Fruit fly (Drosophila melanogaster) whole organism, prepupa: ENCODE data around the gene Rab19.

Experiments used
- Blimp-1 ChIP-seq: fragments of 200-800 bp; sonication (Bioruptor generic); optimal IDR thresholded peaks from 3 replicates; lab custom pipeline; 2017; ENCODE audit warnings: missing biosample characterization, missing genetic modification characterization, mild to moderate bottlenecking, moderate library complexity, missing genetic modification reagents
- CG10631 ChIP-seq: fragments of 200-800 bp; sonication (Bioruptor generic); optimal IDR thresholded peaks from 2 replicates; lab custom pipeline; 2016; ENCODE audit warnings: missing biosample characterization, missing genetic modification characterization
- CG10669 ChIP-seq: fragments of 200-800 bp; sonication (Bioruptor generic); optimal IDR thresholded peaks from 3 replicates; lab custom pipeline; 2018; ENCODE audit warnings: missing biosample characterization, mild to moderate bottlenecking, missing genetic modification characterization, moderate library complexity
- CG11294 ChIP-seq: fragments of 200-800 bp; sonication (Bioruptor generic); IDR thresholded peaks from 2 replicates; pipeline ENCODE4 v1.3.6; 2022; ENCODE audit warnings: missing biosample characterization, missing genetic modification characterization
- CG11762 ChIP-seq: fragments of 200-800 bp; sonication (Bioruptor generic); optimal IDR thresholded peaks from 3 replicates; lab custom pipeline; 2016; ENCODE audit warnings: missing biosample characterization, missing genetic modification characterization; ENCODE audit not compliant: insufficient read depth
- CG11902 ChIP-seq: fragments of 200-800 bp; sonication (Bioruptor generic); optimal IDR thresholded peaks from 3 replicates; lab custom pipeline; 2016; ENCODE audit warnings: missing biosample characterization, missing genetic modification characterization
- CG15336 ChIP-seq: fragments of 200-800 bp; sonication (Bioruptor generic); IDR thresholded peaks from 2 replicates; pipeline ENCODE4 v1.3.6; 2022; ENCODE audit warnings: missing biosample characterization, missing genetic modification characterization
- CG16779 ChIP-seq: fragments of 200-800 bp; sonication (Bioruptor generic); optimal IDR thresholded peaks from 3 replicates; lab custom pipeline; 2017; ENCODE audit warnings: missing biosample characterization, mild to moderate bottlenecking, missing genetic modification characterization
- CG31627 ChIP-seq: fragments of 200-800 bp; sonication (Bioruptor generic); optimal IDR thresholded peaks from 3 replicates; lab custom pipeline; 2016; ENCODE audit warnings: missing biosample characterization, missing genetic modification characterization
- CG32006 ChIP-seq: fragments of 200-800 bp; sonication (Bioruptor generic); optimal IDR thresholded peaks from 3 replicates; lab custom pipeline; 2017; ENCODE audit warnings: missing biosample characterization, mild to moderate bottlenecking, missing genetic modification characterization
- CG34406 ChIP-seq: fragments of 200-800 bp; sonication (Bioruptor generic); optimal IDR thresholded peaks from 3 replicates; lab custom pipeline; 2016; ENCODE audit warnings: missing biosample characterization, missing genetic modification characterization
- CG4318 ChIP-seq: fragments of 200-800 bp; sonication (Bioruptor generic); optimal IDR thresholded peaks from 3 replicates; lab custom pipeline; 2017; ENCODE audit warnings: missing biosample characterization, mild to moderate bottlenecking, missing genetic modification characterization
- CG6163 ChIP-seq: fragments of 200-800 bp; sonication (Bioruptor generic); IDR thresholded peaks from 3 replicates; pipeline ENCODE4 v1.3.6; 2022; ENCODE audit warnings: missing biosample characterization, missing genetic modification characterization
- CG6276 ChIP-seq: fragments of 200-800 bp; sonication (Bioruptor generic); optimal IDR thresholded peaks from 2 replicates; lab custom pipeline; 2017; ENCODE audit warnings: missing biosample characterization, mild to moderate bottlenecking, missing genetic modification characterization
- CG6854 ChIP-seq: fragments of 200-800 bp; sonication (Bioruptor generic); optimal IDR thresholded peaks from 2 replicates; lab custom pipeline; 2017; ENCODE audit warnings: missing biosample characterization, mild to moderate bottlenecking, missing genetic modification characterization
- CG7368 ChIP-seq: fragments of 200-800 bp; sonication (Bioruptor generic); optimal IDR thresholded peaks from 3 replicates; lab custom pipeline; 2016; ENCODE audit warnings: missing biosample characterization, missing genetic modification characterization
- CG8119 ChIP-seq: fragments of 200-800 bp; sonication (Bioruptor generic); IDR thresholded peaks from 3 replicates; pipeline ENCODE4 v1.3.6; 2022; ENCODE audit warnings: missing biosample characterization, missing genetic modification characterization
- CG8319 ChIP-seq: fragments of 200-800 bp; sonication (Bioruptor generic); optimal IDR thresholded peaks from 3 replicates; lab custom pipeline; 2016; ENCODE audit warnings: missing biosample characterization, missing genetic modification characterization
- CG8632 ChIP-seq: fragments of 200-800 bp; sonication (Bioruptor generic); optimal IDR thresholded peaks from 3 replicates; lab custom pipeline; 2016; ENCODE audit warnings: missing biosample characterization, missing genetic modification characterization
- Eip75B ChIP-seq: fragments of 200-800 bp; sonication (Bioruptor generic); optimal IDR thresholded peaks from 3 replicates; lab custom pipeline; 2016; ENCODE audit warnings: missing biosample characterization, missing genetic modification characterization
- Eip78C ChIP-seq: fragments of 200-800 bp; sonication (Bioruptor generic); peaks from one replicate; lab custom pipeline; 2016; ENCODE audit warnings: missing biosample characterization, missing genetic modification characterization
- Eip93F ChIP-seq: fragments of 200-800 bp; sonication (Bioruptor generic); optimal IDR thresholded peaks from 2 replicates; lab custom pipeline; 2016; ENCODE audit warnings: missing biosample characterization, mild to moderate bottlenecking, missing genetic modification characterization
- Ets21C ChIP-seq: fragments of 200-800 bp; sonication (Bioruptor generic); optimal IDR thresholded peaks from 3 replicates; lab custom pipeline; 2016; ENCODE audit warnings: missing biosample characterization, missing genetic modification characterization
- Gug ChIP-seq: fragments of 200-800 bp; sonication (Bioruptor generic); IDR thresholded peaks from 2 replicates; pipeline ENCODE4 v1.3.6; 2022; ENCODE audit warnings: missing biosample characterization, missing genetic modification characterization
- Hr38 ChIP-seq: sonication (Bioruptor generic); optimal IDR thresholded peaks from 2 replicates; lab custom pipeline; 2016; ENCODE audit warnings: missing biosample characterization, missing genetic modification characterization
- Hr39 ChIP-seq: fragments of 200-800 bp; sonication (Bioruptor generic); optimal IDR thresholded peaks from 2 replicates; lab custom pipeline; 2016; ENCODE audit warnings: missing biosample characterization, missing genetic modification characterization
- Hr4 ChIP-seq: fragments of 200-800 bp; sonication (Bioruptor generic); optimal IDR thresholded peaks from 3 replicates; lab custom pipeline; 2016; ENCODE audit warnings: missing biosample characterization, missing genetic modification characterization
- Lpt ChIP-seq: fragments of 200-800 bp; sonication (Bioruptor generic); optimal IDR thresholded peaks from 3 replicates; lab custom pipeline; 2016; ENCODE audit warnings: missing biosample characterization, missing genetic modification characterization
- OdsH ChIP-seq: fragments of 200-800 bp; sonication (Bioruptor generic); optimal IDR thresholded peaks from 3 replicates; lab custom pipeline; 2016; ENCODE audit warnings: missing biosample characterization, missing genetic modification characterization
- Sox102F ChIP-seq: fragments of 200-800 bp; sonication (Bioruptor generic); optimal IDR thresholded peaks from 2 replicates; lab custom pipeline; 2016; ENCODE audit warnings: missing biosample characterization, mild to moderate bottlenecking, missing genetic modification characterization
- Sox14 ChIP-seq: fragments of 200-800 bp; sonication (Bioruptor generic); optimal IDR thresholded peaks from 3 replicates; lab custom pipeline; 2016; ENCODE audit warnings: missing biosample characterization, missing genetic modification characterization
- Sox15 ChIP-seq: fragments of 200-800 bp; sonication (Bioruptor generic); optimal IDR thresholded peaks from 3 replicates; lab custom pipeline; 2016; ENCODE audit warnings: missing biosample characterization, missing genetic modification characterization
- achi ChIP-seq: fragments of 200-800 bp; sonication (Bioruptor generic); optimal IDR thresholded peaks from 3 replicates; lab custom pipeline; 2016; ENCODE audit warnings: missing biosample characterization, missing genetic modification characterization
- acj6 ChIP-seq: fragments of 200-800 bp; sonication (Bioruptor generic); optimal IDR thresholded peaks from 3 replicates; lab custom pipeline; 2016; ENCODE audit warnings: missing biosample characterization, missing genetic modification characterization
- cyc ChIP-seq: fragments of 200-800 bp; sonication (Bioruptor generic); optimal IDR thresholded peaks from 3 replicates; lab custom pipeline; 2016; ENCODE audit warnings: missing biosample characterization, missing genetic modification characterization
- dac ChIP-seq: fragments of 200-800 bp; sonication (Bioruptor generic); optimal IDR thresholded peaks from 2 replicates; lab custom pipeline; 2017; ENCODE audit warnings: missing biosample characterization, mild to moderate bottlenecking, missing genetic modification characterization
- dsx ChIP-seq: fragments of 200-800 bp; optimal IDR thresholded peaks from 3 replicates; lab custom pipeline; 2019; ENCODE audit warnings: missing biosample characterization, mild to moderate bottlenecking, missing genetic modification characterization, moderate library complexity; ENCODE audit not compliant: poor library complexity, severe bottlenecking
- eg ChIP-seq: fragments of 200-800 bp; sonication (Bioruptor generic); IDR thresholded peaks from 3 replicates; pipeline ENCODE4 v1.3.6; 2022; ENCODE audit warnings: missing biosample characterization, missing genetic modification characterization
- esn ChIP-seq: fragments of 200-800 bp; sonication (Bioruptor generic); optimal IDR thresholded peaks from 2 replicates; lab custom pipeline; 2016; ENCODE audit warnings: missing biosample characterization, mild to moderate bottlenecking, missing genetic modification characterization, moderate library complexity
- fd59A ChIP-seq: fragments of 200-800 bp; sonication (Bioruptor generic); optimal IDR thresholded peaks from 2 replicates; lab custom pipeline; 2017; ENCODE audit warnings: missing biosample characterization, mild to moderate bottlenecking, missing genetic modification characterization, missing genetic modification reagents
- fkh ChIP-seq: fragments of 200-800 bp; sonication (Bioruptor generic); optimal IDR thresholded peaks from 3 replicates; lab custom pipeline; 2017; ENCODE audit warnings: missing biosample characterization, mild to moderate bottlenecking, missing genetic modification characterization, moderate library complexity
- net ChIP-seq: fragments of 200-800 bp; sonication (Bioruptor generic); optimal IDR thresholded peaks from 3 replicates; lab custom pipeline; 2016; ENCODE audit warnings: missing biosample characterization, missing genetic modification characterization
- pdm3 ChIP-seq: fragments of 200-800 bp; sonication (Bioruptor generic); optimal IDR thresholded peaks from 3 replicates; lab custom pipeline; 2016; ENCODE audit warnings: missing biosample characterization, missing genetic modification characterization
- spab ChIP-seq: fragments of 200-800 bp; sonication (Bioruptor generic); optimal IDR thresholded peaks from 2 replicates; lab custom pipeline; 2017; ENCODE audit warnings: missing biosample characterization, mild to moderate bottlenecking, missing genetic modification characterization, missing genetic modification reagents
- ss ChIP-seq, 2 experiments: fragments of 200-800 bp; sonication (Bioruptor generic); optimal IDR thresholded peaks; 2 replicates in 1 of 2; 3 replicates in 1 of 2; lab custom pipeline; 2017 to 2018; ENCODE audit warnings: mild to moderate bottlenecking in 2 of 2, missing biosample characterization in 2 of 2, missing genetic modification characterization in 2 of 2, moderate library complexity in 1 of 2
- svp ChIP-seq: fragments of 200-800 bp; sonication (Bioruptor generic); peaks from one replicate; lab custom pipeline; 2016; ENCODE audit warnings: missing biosample characterization, missing genetic modification characterization
- topi ChIP-seq: fragments of 200-800 bp; sonication (Bioruptor generic); optimal IDR thresholded peaks from 3 replicates; lab custom pipeline; 2016; ENCODE audit warnings: missing biosample characterization, missing genetic modification characterization
- vri ChIP-seq: fragments of 200-800 bp; sonication (Bioruptor generic); optimal IDR thresholded peaks from 3 replicates; lab custom pipeline; 2016; ENCODE audit warnings: missing biosample characterization, mild to moderate bottlenecking, missing genetic modification characterization

Gene Rab19

DNA sequence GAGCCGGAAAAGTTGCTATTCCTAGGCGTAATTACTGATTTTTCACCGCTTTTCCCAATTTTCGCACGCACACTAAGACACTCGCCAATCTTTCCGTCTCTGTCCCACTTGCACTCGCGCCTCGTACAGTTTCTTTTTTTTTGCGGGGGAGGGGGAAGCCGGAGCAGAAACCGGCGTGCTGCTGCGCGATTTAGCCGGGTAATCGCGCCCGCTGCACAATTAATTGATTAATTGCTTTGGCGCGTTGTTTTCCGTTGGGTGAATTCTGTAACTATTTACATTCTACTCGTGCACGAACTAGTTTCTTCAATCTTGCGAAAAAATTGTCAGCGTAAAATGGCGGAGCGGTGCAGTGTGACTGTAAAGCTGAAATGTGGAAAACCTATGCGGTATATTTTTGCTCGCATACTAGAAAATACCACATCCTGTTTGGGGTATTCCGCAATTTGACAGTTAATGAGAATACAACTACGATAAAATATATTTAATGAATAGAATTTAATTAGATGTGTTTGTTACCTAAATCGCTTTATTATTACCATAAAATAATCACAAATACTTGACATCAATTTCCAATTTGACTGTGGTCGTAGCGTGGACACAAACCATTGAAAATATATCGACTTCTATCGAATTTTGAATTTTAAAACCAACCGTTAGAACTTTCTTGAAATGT lies 18.5 kb downstream of the Rab19 start, which contains the start of gene Cpsf6 (continued):
- TF ChIP-seq CG6276 (GFP tag; lab: Kevin White, UChicago) (no peak), dsx (GFP tag; lab: Kevin White, UChicago) (no peak), CG8119 (GFP tag; lab: Robert Waterston, UW) (0 out of 3 replicates have a peak, but pooled peaks have one; percentile 27), vri (no peak), CG34406 (GFP tag; lab: Kevin White, UChicago) (no peak), cyc (GFP tag; lab: Kevin White, UChicago) (peak; percentile 14), CG10669 (GFP tag; lab: Kevin White, UChicago) (no peak), esn (GFP tag; lab: Kevin White, UChicago) (peak; percentile 48), Sox14 (peak; percentile 51), Eip93F (GFP tag; lab: Kevin White, UChicago) (peak; percentile 14), CG11762 (GFP tag; lab: Kevin White, UChicago) (no peak), CG8319 (GFP tag; lab: Kevin White, UChicago) (no peak), CG31627 (GFP tag; lab: Kevin White, UChicago) (peak; percentile 42), pdm3 (GFP tag; lab: Kevin White, UChicago) (peak; percentile 55), spab (GFP tag; lab: Kevin White, UChicago) (no peak), CG15336 (no peak), Hr4 (GFP tag; lab: Kevin White, UChicago) (peak; percentile 61), fd59A (GFP tag; lab: Kevin White, UChicago) (no peak), CG8632 (GFP tag; lab: Kevin White, UChicago) (no peak), ss (GFP tag; optimal IDR thresholded peaks at IDR 0.05; lab: Kevin White, UChicago) (peak; percentile 46 to 58), Sox102F (GFP tag; lab: Kevin White, UChicago) (peak; percentile 36), Eip78C (GFP tag; lab: Kevin White, UChicago) (peak; percentile 74), CG6854 (peak; percentile 66), Ets21C (GFP tag; lab: Kevin White, UChicago) (peak; percentile 30), fkh (GFP tag; lab: Kevin White, UChicago) (no peak), Gug (peak; percentile 49; the same call in 1 of the 2 replicates), CG11294 (no peak), Hr38 (GFP tag; lab: Kevin White, UChicago) (no peak), Hr39 (GFP tag; lab: Kevin White, UChicago) (peak; percentile 48), Blimp-1 (no peak), achi (GFP tag; lab: Kevin White, UChicago) (peak; percentile 10), CG6163 (no peak; the same call in 2 of the 3 replicates), Eip75B (peak; percentile 34), topi (GFP tag; lab: Kevin White, UChicago) (peak; percentile 5), acj6 (peak; percentile 44)

DNA sequence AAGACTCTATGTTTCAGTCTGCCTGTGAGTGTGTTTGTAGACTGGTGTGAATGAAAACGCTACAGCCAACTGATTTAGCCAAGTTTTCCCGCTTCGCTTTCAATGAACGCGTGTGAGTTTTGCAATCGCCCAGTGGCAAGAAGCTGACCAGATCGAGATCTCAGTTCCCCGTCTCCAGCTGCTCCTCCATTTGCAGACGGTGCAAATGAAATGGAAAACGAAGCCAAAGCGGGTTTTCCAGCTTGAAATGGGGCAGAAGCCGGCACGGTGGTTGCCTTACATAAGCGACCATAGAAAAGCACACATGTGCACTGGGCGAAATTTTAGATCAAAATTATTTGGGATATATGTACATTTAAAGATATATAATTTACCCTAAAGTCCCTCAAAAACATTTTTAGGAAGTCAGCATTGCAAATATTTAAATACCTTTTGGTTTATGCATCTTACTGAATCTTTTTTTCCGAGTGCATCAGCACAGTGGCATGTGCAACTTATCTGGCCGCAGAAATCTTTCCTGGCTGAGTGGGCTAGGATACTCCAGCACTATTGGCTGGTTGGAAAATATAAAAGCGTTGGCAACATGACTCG lies 22.2 kb downstream of the Rab19 start, which contains the start of gene CG43059:
Gene CG43059, minus strand, starts transcription at position 51 of the 591 bp plus-strand sequence.
- TF ChIP-seq OdsH (peak; percentile 50), CG11902 (GFP tag; lab: Kevin White, UChicago) (no peak), CG4318 (GFP tag; lab: Kevin White, UChicago) (peak; percentile 65), dac (peak; percentile 54), CG6276 (GFP tag; lab: Kevin White, UChicago) (peak; percentile 91), achi (GFP tag; lab: Kevin White, UChicago) (peak; percentile 64), Eip78C (GFP tag; lab: Kevin White, UChicago) (peak; percentile 68), Sox14 (peak; percentile 27), Gug (peak; percentile 78), CG11294 (peak; percentile 78), Lpt (GFP tag; lab: Kevin White, UChicago) (peak; percentile 71), Eip75B (peak; percentile 32), CG10631 (GFP tag; lab: Kevin White, UChicago) (peak; percentile 52), CG7368 (no peak), CG16779 (tag; lab: Kevin White, UChicago) (peak; percentile 11), CG32006 (GFP tag; lab: Kevin White, UChicago) (peak; percentile 88), svp (peak; percentile 30), CG15336 (peak; percentile 94), pdm3 (GFP tag; lab: Kevin White, UChicago) (peak; percentile 52), CG11762 (GFP tag; lab: Kevin White, UChicago) (no peak), Hr4 (GFP tag; lab: Kevin White, UChicago) (peak; percentile 82), Sox15 (GFP tag; lab: Kevin White, UChicago) (no peak), eg (GFP tag; lab: Robert Waterston, UW) (peak; percentile 93), topi (GFP tag; lab: Kevin White, UChicago) (no peak), CG8119 (GFP tag; lab: Robert Waterston, UW) (peak; percentile 92), net (peak; percentile 45)
